Worm (Caenorhabditis elegans): ENCODE results near the gene asb-2.

Gene asb-2

ce11 chrX:4444073-4444472, 25.5 kb upstream of the asb-2 start:
- TF ChIP-seq sem-4 (tag; optimal IDR thresholded peaks at IDR 0.05): peak; percentile 20
- TF ChIP-seq snpc-4 (tag; optimal IDR thresholded peaks at IDR 0.05): peak; percentile 3
- no peak for TF ChIP-seq ztf-11 (tag; optimal IDR thresholded peaks at IDR 0.05)
- TF ChIP-seq mdl-1 (tag; optimal IDR thresholded peaks at IDR 0.05): peak in 1 of 2 experiments; percentile 51
- TF ChIP-seq lsy-2 (tag; optimal IDR thresholded peaks at IDR 0.05): peak in 1 of 2 experiments; percentile 42
- TF ChIP-seq ZK546.5 (tag; optimal IDR thresholded peaks at IDR 0.05): no peak
- TF ChIP-seq nhr-21 (tag; optimal IDR thresholded peaks at IDR 0.05): peak; percentile 41
- peak; percentile 29 for TF ChIP-seq fos-1 (tag; optimal IDR thresholded peaks at IDR 0.05)
- TF ChIP-seq crh-2 (tag; optimal IDR thresholded peaks at IDR 0.05): peak; percentile 44
- TF ChIP-seq F13H6.1 (tag; optimal IDR thresholded peaks at IDR 0.05): peak; percentile 55
- peak; percentile 45 for TF ChIP-seq egl-27 (tag; optimal IDR thresholded peaks at IDR 0.05)
- peak; percentile 41 for TF ChIP-seq gmeb-1 (tag; optimal IDR thresholded peaks at IDR 0.05)
- no peak for TF ChIP-seq R02D3.7 (tag; optimal IDR thresholded peaks at IDR 0.05)
- peak; percentile 76 for TF ChIP-seq sma-9 (GFP tag; optimal IDR thresholded peaks at IDR 0.05)
- no peak for TF ChIP-seq sma-9 (tag; optimal IDR thresholded peaks at IDR 0.05)
- TF ChIP-seq nhr-129 (tag; optimal IDR thresholded peaks at IDR 0.05): peak; percentile 70
- TF ChIP-seq lin-13 (GFP tag; optimal IDR thresholded peaks at IDR 0.05): peak; percentile 32
- TF ChIP-seq lin-11 (tag; optimal IDR thresholded peaks at IDR 0.05): no peak
- TF ChIP-seq peb-1 (tag; optimal IDR thresholded peaks at IDR 0.05): no peak
- peak; percentile 27 for TF ChIP-seq C34F6.9 (tag; optimal IDR thresholded peaks at IDR 0.05)
- peak; percentile 62 for TF ChIP-seq unc-55 (GFP tag; optimal IDR thresholded peaks at IDR 0.05)

- TF ChIP-seq nhr-129 (tag; optimal IDR thresholded peaks at IDR 0.05): peak; percentile 68
- no peak for TF ChIP-seq F13H6.1 (tag; optimal IDR thresholded peaks at IDR 0.05)
- peak; percentile 3 for TF ChIP-seq crh-2 (tag; optimal IDR thresholded peaks at IDR 0.05)
- no peak for TF ChIP-seq Y55F3AM.14 (GFP tag; optimal IDR thresholded peaks at IDR 0.05)
- TF ChIP-seq sma-9 (GFP tag; optimal IDR thresholded peaks at IDR 0.05): peak; percentile 52
- no peak for TF ChIP-seq sma-9 (tag; optimal IDR thresholded peaks at IDR 0.05)
- TF ChIP-seq C34F6.9 (tag; optimal IDR thresholded peaks at IDR 0.05): peak; percentile 17
- TF ChIP-seq alr-1 (tag; optimal IDR thresholded peaks at IDR 0.05): no peak
- no peak for TF ChIP-seq skn-1 (tag; optimal IDR thresholded peaks at IDR 0.05)
- TF ChIP-seq ZK546.5 (tag; optimal IDR thresholded peaks at IDR 0.05): no peak
- TF ChIP-seq sma-3 (GFP tag; optimal IDR thresholded peaks at IDR 0.05): peak; percentile 19
- TF ChIP-seq fos-1 (tag; optimal IDR thresholded peaks at IDR 0.05): peak; percentile 38
Measured at ce11 chrX:4444843-4445242, 24.7 kb upstream of the asb-2 start.

- no peak for TF ChIP-seq nhr-12 (tag; optimal IDR thresholded peaks at IDR 0.05)
Measured at ce11 chrX:4448283-4448682, 21.3 kb upstream of the asb-2 start, which contains the start of gene mltn-13. TSS of gene mltn-13 (minus strand) at chrX:4448383.

ce11 chrX:4451936-4452335, 17.6 kb upstream of the asb-2 start:
- no peak for TF ChIP-seq lin-39 (tag; optimal IDR thresholded peaks at IDR 0.05)
- no peak for TF ChIP-seq ceh-16 (tag; optimal IDR thresholded peaks at IDR 0.05)
- TF ChIP-seq elt-3 (tag; optimal IDR thresholded peaks at IDR 0.05): no peak
- TF ChIP-seq R02D3.7 (tag; optimal IDR thresholded peaks at IDR 0.05): no peak
- TF ChIP-seq nhr-77 (tag; optimal IDR thresholded peaks at IDR 0.05): no peak
- TF ChIP-seq sem-4 (tag; optimal IDR thresholded peaks at IDR 0.05): no peak
- TF ChIP-seq blmp-1 (tag; optimal IDR thresholded peaks at IDR 0.05; ENCODE audit: insufficient read depth): no peak
- TF ChIP-seq nhr-23 (tag; optimal IDR thresholded peaks at IDR 0.05): no peak
- no peak for TF ChIP-seq lsy-2 (tag; optimal IDR thresholded peaks at IDR 0.05)
- TF ChIP-seq nhr-237 (tag; optimal IDR thresholded peaks at IDR 0.05): no peak
- TF ChIP-seq egl-27 (tag; optimal IDR thresholded peaks at IDR 0.05): no peak
- no peak for TF ChIP-seq ztf-1 (GFP tag; conservative IDR thresholded peaks at IDR 0.05)
- TF ChIP-seq zag-1 (tag; optimal IDR thresholded peaks at IDR 0.05): no peak
- TF ChIP-seq gmeb-1 (tag; optimal IDR thresholded peaks at IDR 0.05): no peak
- TF ChIP-seq ztf-4 (tag; optimal IDR thresholded peaks at IDR 0.05): no peak
- no peak for TF ChIP-seq aly-2 (tag; optimal IDR thresholded peaks at IDR 0.05)
- no peak for TF ChIP-seq Y55F3AM.14 (GFP tag; optimal IDR thresholded peaks at IDR 0.05)
